Worm (Caenorhabditis elegans): ENCODE data around the gene T24H7.9.

- no peak for TF ChIP-seq ztf-11 (tag; optimal IDR thresholded peaks at IDR 0.05)
- no peak for TF ChIP-seq lin-39 (tag; optimal IDR thresholded peaks at IDR 0.05)
- no peak for TF ChIP-seq nhr-28 (tag; optimal IDR thresholded peaks at IDR 0.05)
- TF ChIP-seq ZK546.5 (tag; optimal IDR thresholded peaks at IDR 0.05) = no peak
- no peak for TF ChIP-seq nhr-237 (tag; optimal IDR thresholded peaks at IDR 0.05)
- TF ChIP-seq nhr-12 (tag; optimal IDR thresholded peaks at IDR 0.05) = no peak
- TF ChIP-seq elt-1 (tag; optimal IDR thresholded peaks at IDR 0.05) = no peak
These were observed 9.9 kb upstream of the T24H7.9 start, which contains the start of gene blos-4 for ce11 chrII:6245199-6245702.

All from whole organism, L3 larva.